Worm (Caenorhabditis elegans): ENCODE measurements around the gene sucl-1.

Gene sucl-1

DNA sequence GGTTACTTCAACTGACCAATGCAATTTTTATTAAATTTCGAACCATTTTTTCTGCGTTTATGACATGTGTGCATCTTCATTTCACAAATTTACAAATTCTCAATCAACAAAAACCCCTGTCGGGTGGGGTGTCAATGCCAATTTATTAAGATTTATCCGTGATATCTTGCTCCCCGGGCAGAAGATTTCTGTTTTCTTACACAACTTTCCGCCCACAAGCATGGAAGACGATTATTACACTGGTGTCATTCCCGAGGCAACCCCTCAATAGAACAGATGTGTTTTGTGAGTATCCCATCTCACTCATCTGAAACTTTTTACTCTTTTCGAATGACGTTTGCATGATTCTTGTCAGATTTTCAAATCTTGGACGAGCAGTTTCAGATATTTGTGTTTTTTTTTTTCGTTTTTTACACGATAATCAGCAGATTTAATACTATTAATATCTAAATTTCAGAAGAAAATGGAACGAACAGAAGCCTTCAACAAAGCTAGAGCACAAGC lies 21.9 kb upstream of the sucl-1 start, which contains the start of gene F33C8.4:
Gene F33C8.4 (plus strand): TSS at position 454 of the 504 bp plus-strand sequence.
- TF ChIP-seq hlh-1 (tag; optimal IDR thresholded peaks at IDR 0.05) (peak; percentile 45), unc-62 (GFP tag; optimal IDR thresholded peaks at IDR 0.05) (peak; percentile 53), ceh-39 (tag; optimal IDR thresholded peaks at IDR 0.05) (no peak), unc-120 (tag; optimal IDR thresholded peaks at IDR 0.05; ENCODE audit: poor library complexity, severe bottlenecking) (peak; percentile 36), sptf-1 (tag; optimal IDR thresholded peaks at IDR 0.05) (no peak)

DNA sequence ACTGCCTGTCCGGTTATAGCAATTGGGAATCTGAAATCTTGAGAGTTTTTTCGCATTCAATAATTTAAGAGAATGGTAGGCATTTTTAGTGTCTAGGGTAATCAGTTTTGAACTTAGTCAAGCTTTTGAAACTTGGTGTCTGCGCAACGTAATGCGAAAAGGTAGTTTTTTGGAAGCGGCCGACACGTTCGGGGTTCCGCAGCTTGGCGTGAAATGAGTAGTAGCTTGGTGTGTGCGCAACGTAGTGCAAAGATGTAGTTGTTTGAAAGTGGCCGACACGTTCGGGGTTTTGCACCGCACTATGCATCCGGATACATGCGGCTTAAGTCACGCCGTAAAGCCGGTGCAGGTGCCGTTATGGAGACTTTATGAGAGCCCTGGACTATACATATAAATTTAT lies 17.6 kb upstream of the sucl-1 start:
- TF ChIP-seq sptf-1 (tag; optimal IDR thresholded peaks at IDR 0.05) (no peak), mep-1 (tag; optimal IDR thresholded peaks at IDR 0.05) (no peak), mab-5 (tag; optimal IDR thresholded peaks at IDR 0.05) (no peak), flh-1 (GFP tag; optimal IDR thresholded peaks at IDR 0.05) (no peak), lin-13 (tag; optimal IDR thresholded peaks at IDR 0.05) (no peak), bed-3 (GFP tag; optimal IDR thresholded peaks at IDR 0.05) (no peak), snpc-4 (tag; optimal IDR thresholded peaks at IDR 0.05) (no peak), ces-1 (GFP tag; optimal IDR thresholded peaks at IDR 0.05) (no peak), elt-1 (tag; optimal IDR thresholded peaks at IDR 0.05; ENCODE audit: borderline replicate concordance, insufficient read depth) (no peak), cnd-1 (tag; optimal IDR thresholded peaks at IDR 0.05) (no peak), ztf-11 (tag; optimal IDR thresholded peaks at IDR 0.05) (no peak), nhr-76 (tag; optimal IDR thresholded peaks at IDR 0.05) (no peak), M03D4.4 (tag; optimal IDR thresholded peaks at IDR 0.05) (no peak), ham-2 (GFP tag; optimal IDR thresholded peaks at IDR 0.05) (no peak), unc-39 (tag; optimal IDR thresholded peaks at IDR 0.05) (no peak), tbx-8 (GFP tag; optimal IDR thresholded peaks at IDR 0.05) (no peak), blmp-1 (tag; optimal IDR thresholded peaks at IDR 0.05) (no peak), sem-2 (GFP tag; optimal IDR thresholded peaks at IDR 0.05) (no peak), nhr-237 (tag; optimal IDR thresholded peaks at IDR 0.05) (no peak)

DNA sequence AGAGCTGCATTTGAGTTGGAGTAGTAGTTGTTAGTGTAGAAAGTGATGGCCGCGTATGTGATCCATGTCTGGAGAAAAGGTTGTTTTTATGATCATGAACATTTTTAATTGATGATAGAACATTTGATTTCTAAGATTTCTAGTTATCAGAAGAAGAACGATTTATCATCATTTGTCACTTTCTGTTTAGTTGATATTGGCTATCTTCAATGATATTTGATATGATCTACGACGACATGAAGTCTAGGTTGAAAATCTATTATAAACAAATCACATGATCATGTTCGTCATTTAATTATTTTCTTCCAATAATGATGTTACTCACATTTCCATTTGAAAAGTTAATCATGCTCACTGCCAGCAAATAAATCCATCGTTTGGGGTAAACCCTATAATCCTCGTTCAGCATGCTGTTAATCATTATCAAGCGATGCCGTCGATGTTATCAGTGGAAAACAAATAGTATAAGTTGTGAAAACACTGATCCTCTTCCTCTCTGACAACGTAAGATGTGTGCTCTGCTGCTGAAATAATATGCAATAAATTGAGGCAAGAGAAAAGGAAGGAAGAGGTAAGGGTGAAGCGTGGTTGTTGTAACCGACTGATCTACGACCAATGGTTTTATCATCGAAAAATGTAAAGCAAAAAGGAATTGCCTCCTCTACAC lies 16.7 kb upstream of the sucl-1 start:
- no peak for TF ChIP-seq cnd-1 (tag; optimal IDR thresholded peaks at IDR 0.05)
- TF ChIP-seq M03D4.4 (tag; optimal IDR thresholded peaks at IDR 0.05) = no peak
- TF ChIP-seq unc-62 (GFP tag; optimal IDR thresholded peaks at IDR 0.05) = peak; percentile 35
- no peak for TF ChIP-seq nhr-2 (tag; optimal IDR thresholded peaks at IDR 0.05)
- TF ChIP-seq lin-13 (tag; optimal IDR thresholded peaks at IDR 0.05) = no peak
- no peak for TF ChIP-seq unc-39 (tag; optimal IDR thresholded peaks at IDR 0.05)
- TF ChIP-seq lin-32 (GFP tag; optimal IDR thresholded peaks at IDR 0.05) = no peak

DNA sequence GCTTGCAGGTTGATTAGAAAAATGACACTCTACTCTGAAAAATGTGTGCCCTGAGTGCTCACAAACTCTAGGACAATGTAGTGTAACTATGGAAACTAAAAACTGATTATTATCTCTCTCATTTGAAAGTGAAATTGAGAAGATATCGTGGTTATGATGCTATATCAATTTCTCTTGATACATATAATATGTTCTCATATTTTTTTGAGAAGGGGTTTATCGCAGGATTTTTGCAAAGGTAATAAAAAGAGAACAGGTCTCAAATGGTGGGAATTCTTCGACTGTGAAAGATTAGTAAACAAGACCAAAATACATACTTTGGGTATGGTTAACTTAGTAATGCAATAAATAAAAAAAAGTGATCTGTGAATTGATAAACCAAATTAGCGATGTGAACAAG lies 16.2 kb upstream of the sucl-1 start:
- TF ChIP-seq nhr-12 (tag; optimal IDR thresholded peaks at IDR 0.05) (no peak), mab-5 (tag; optimal IDR thresholded peaks at IDR 0.05) (no peak), ces-1 (GFP tag; optimal IDR thresholded peaks at IDR 0.05) (no peak), drap-1 (GFP tag; optimal IDR thresholded peaks at IDR 0.05) (no peak), mls-2 (tag; optimal IDR thresholded peaks at IDR 0.05) (no peak), flh-1 (GFP tag; optimal IDR thresholded peaks at IDR 0.05) (no peak), blmp-1 (tag; optimal IDR thresholded peaks at IDR 0.05) (no peak), ceh-83 (GFP tag; optimal IDR thresholded peaks at IDR 0.05) (no peak), ham-2 (GFP tag; optimal IDR thresholded peaks at IDR 0.05) (no peak), zip-8 (tag; optimal IDR thresholded peaks at IDR 0.05) (no peak), ceh-39 (tag; optimal IDR thresholded peaks at IDR 0.05) (no peak), pha-4 (tag; optimal IDR thresholded peaks at IDR 0.05) (no peak), unc-120 (tag; optimal IDR thresholded peaks at IDR 0.05; ENCODE audit: poor library complexity, severe bottlenecking) (no peak), bed-3 (GFP tag; optimal IDR thresholded peaks at IDR 0.05) (no peak), tbx-8 (GFP tag; optimal IDR thresholded peaks at IDR 0.05) (no peak), elt-1 (tag; optimal IDR thresholded peaks at IDR 0.05; ENCODE audit: borderline replicate concordance, insufficient read depth) (no peak), lin-13 (tag; optimal IDR thresholded peaks at IDR 0.05) (no peak), mep-1 (tag; optimal IDR thresholded peaks at IDR 0.05) (no peak), M03D4.4 (tag; optimal IDR thresholded peaks at IDR 0.05) (no peak), snpc-4 (tag; optimal IDR thresholded peaks at IDR 0.05) (no peak)

DNA sequence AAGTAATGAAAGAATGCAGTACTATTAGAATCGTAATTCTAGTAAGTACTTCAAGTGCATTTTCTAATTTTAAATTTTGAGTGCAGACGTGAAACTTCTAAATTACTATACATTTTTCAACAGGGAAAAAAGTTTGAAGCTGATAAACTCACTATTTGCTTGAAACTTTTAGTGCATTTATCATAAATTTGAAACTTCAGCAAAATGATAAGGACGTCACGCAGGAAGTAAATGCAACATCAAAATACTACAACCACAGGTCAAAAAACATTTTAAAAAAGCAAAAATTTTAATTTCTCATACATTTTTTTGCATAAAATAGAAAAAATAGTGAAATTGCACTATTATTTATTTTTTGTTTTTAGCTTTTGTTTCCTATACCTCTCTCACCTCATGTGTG lies 14.4 kb upstream of the sucl-1 start:
- TF ChIP-seq mep-1 (tag; optimal IDR thresholded peaks at IDR 0.05) (no peak), mls-2 (tag; optimal IDR thresholded peaks at IDR 0.05) (no peak), lin-13 (tag; optimal IDR thresholded peaks at IDR 0.05) (no peak), lin-32 (GFP tag; optimal IDR thresholded peaks at IDR 0.05) (no peak), lsy-2 (tag; optimal IDR thresholded peaks at IDR 0.05) (no peak), snpc-4 (tag; optimal IDR thresholded peaks at IDR 0.05) (no peak), nhr-2 (tag; optimal IDR thresholded peaks at IDR 0.05) (no peak), sptf-1 (tag; optimal IDR thresholded peaks at IDR 0.05) (no peak), hlh-1 (tag; optimal IDR thresholded peaks at IDR 0.05) (no peak), ztf-11 (tag; optimal IDR thresholded peaks at IDR 0.05) (no peak), nhr-237 (tag; optimal IDR thresholded peaks at IDR 0.05) (no peak), ceh-43 (GFP tag; optimal IDR thresholded peaks at IDR 0.05) (no peak)
